Worm (Caenorhabditis elegans): ENCODE results near the gene C02F5.14.

DNA sequence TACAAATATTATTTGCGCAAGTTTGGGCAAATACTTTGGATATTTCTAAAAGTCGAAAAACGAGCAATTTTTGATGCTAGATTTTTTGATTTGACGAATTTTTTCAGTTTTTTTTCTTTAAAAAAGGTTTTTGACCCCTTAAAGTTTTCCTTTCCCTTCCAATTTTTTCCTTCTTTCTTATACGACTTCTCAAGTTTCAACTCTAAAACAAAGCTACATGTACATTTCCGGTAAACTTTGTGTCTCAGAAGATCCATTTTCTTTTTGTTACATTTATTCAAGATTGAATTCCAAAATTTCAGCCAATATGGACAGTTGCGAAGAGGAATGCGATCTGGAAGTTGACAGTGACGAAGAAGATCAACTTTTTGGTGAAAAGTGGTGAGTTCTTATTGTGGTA, 43.5 kb upstream of the C02F5.14 start, which contains the start of gene mig-10:
- no peak for TF ChIP-seq ceh-82 (tag; optimal IDR thresholded peaks at IDR 0.05)
- no peak for TF ChIP-seq skn-1 (tag; optimal IDR thresholded peaks at IDR 0.05)
- TF ChIP-seq elt-3 (tag; optimal IDR thresholded peaks at IDR 0.05) = no peak
- no peak for TF ChIP-seq nhr-28 (tag; optimal IDR thresholded peaks at IDR 0.05)
- no peak for TF ChIP-seq dpl-1 (GFP tag; optimal IDR thresholded peaks at IDR 0.05)
- TF ChIP-seq mep-1 (tag; optimal IDR thresholded peaks at IDR 0.05) = no peak
- no peak for TF ChIP-seq jun-1 (tag; optimal IDR thresholded peaks at IDR 0.05)

Measured in whole organism, L1 larva.